Worm (Caenorhabditis elegans) whole organism, young adult: ENCODE data around the gene Y40C5A.4.

ENCODE experiments used
- ama-1 ChIP-seq, 3 experiments: fragments of 150-350 bp in 1 of 3; sonication (generic microtip) in 2 of 3; optimal IDR thresholded peaks; 2 replicates each; lab custom pipeline; 2014 to 2018; ENCODE audit warnings: missing biosample characterization in 2 of 3, missing genetic modification characterization in 2 of 3, missing genetic modification reagents in 2 of 3
- cebp-2 ChIP-seq: fragments of 200-800 bp; sonication (Bioruptor generic); IDR thresholded peaks from 2 replicates; pipeline ENCODE4 v1.3.6; 2022; ENCODE audit warnings: missing genetic modification characterization, missing compliant biosample characterization

- no peak for TF ChIP-seq cebp-2 (GFP tag; lab: Robert Waterston, UW)
- TF ChIP-seq ama-1 (optimal IDR thresholded peaks at IDR 0.05; lab: Kevin White, UChicago) = no peak
- TF ChIP-seq ama-1 (GFP tag; optimal IDR thresholded peaks at IDR 0.05; lab: Kevin White, UChicago) = no peak
Observed at ce11 chrIV:7301481-7301880, 63.4 kb downstream of the Y40C5A.4 start.
